Worm (Caenorhabditis elegans) whole organism, L1 larva: ENCODE measurements around the gene gcy-33.

ENCODE experiments used
- C34B4.2 ChIP-seq: sonication (generic microtip); optimal IDR thresholded peaks from 2 replicates; lab custom pipeline; 2017; ENCODE audit warnings: mild to moderate bottlenecking, missing genetic modification characterization, missing compliant biosample characterization
- Y116A8C.19 ChIP-seq: sonication (generic microtip); optimal IDR thresholded peaks from 2 replicates; lab custom pipeline; 2016; ENCODE audit warnings: missing compliant biosample characterization, missing genetic modification characterization, borderline replicate concordance
- ama-1 ChIP-seq: fragments of 150-350 bp; optimal IDR thresholded peaks from 2 replicates; lab custom pipeline; 2014
- blmp-1 ChIP-seq: fragments of 150-350 bp; optimal IDR thresholded peaks from 2 replicates; lab custom pipeline; 2014; ENCODE audit warnings: missing biosample characterization, missing genetic modification characterization
- ceh-8 ChIP-seq: fragments of 200-800 bp; sonication (Bioruptor generic); optimal IDR thresholded peaks from 2 replicates; lab custom pipeline; 2018; ENCODE audit warnings: mild to moderate bottlenecking, missing genetic modification characterization, moderate library complexity, missing compliant biosample characterization
- ceh-82 ChIP-seq, 3 experiments: fragments of 150-350 bp in 1 of 3; sonication (generic microtip) in 2 of 3; optimal IDR thresholded peaks; 2 replicates each; lab custom pipeline; 2014 to 2017; ENCODE audit warnings: missing biosample characterization in 3 of 3, missing genetic modification characterization in 3 of 3
- dpl-1 ChIP-seq, 3 experiments: fragments of 150-350 bp in 2 of 3; sonication (generic microtip) in 1 of 3; optimal IDR thresholded peaks; 2 replicates each; lab custom pipeline; 2014 to 2017; ENCODE audit warnings: missing biosample characterization in 3 of 3, missing genetic modification characterization in 3 of 3, missing genetic modification reagents in 3 of 3
- dsc-1 ChIP-seq: sonication (generic microtip); optimal IDR thresholded peaks from 2 replicates; lab custom pipeline; 2016; ENCODE audit warnings: mild to moderate bottlenecking, missing genetic modification characterization, missing compliant biosample characterization
- efl-1 ChIP-seq, 4 experiments: fragments of 150-350 bp; optimal IDR thresholded peaks in 3 of 4; peaks in 1 of 4; 1 replicate in 1 of 4; 2 replicates in 3 of 4; lab custom pipeline; 2014; ENCODE audit warnings: missing biosample characterization in 2 of 4, missing genetic modification characterization in 2 of 4, missing genetic modification reagents in 2 of 4
- fkh-4 ChIP-seq: sonication (generic microtip); optimal IDR thresholded peaks from 2 replicates; lab custom pipeline; 2016; ENCODE audit warnings: missing compliant biosample characterization, missing genetic modification characterization, borderline replicate concordance
- fkh-8 ChIP-seq: sonication (generic microtip); optimal IDR thresholded peaks from 2 replicates; lab custom pipeline; 2016; ENCODE audit warnings: mild to moderate bottlenecking, missing genetic modification characterization, missing compliant biosample characterization
- fos-1 ChIP-seq: fragments of 150-350 bp; optimal IDR thresholded peaks from 2 replicates; lab custom pipeline; 2014; ENCODE audit warnings: missing biosample characterization, missing genetic modification characterization
- grh-1 ChIP-seq: fragments of 200-800 bp; sonication (Bioruptor generic); IDR thresholded peaks from 2 replicates; pipeline ENCODE4 v1.3.6; 2022; ENCODE audit warnings: missing genetic modification reagents, missing genetic modification characterization, missing compliant biosample characterization
- hlh-4 ChIP-seq: sonication (generic microtip); optimal IDR thresholded peaks from 2 replicates; lab custom pipeline; 2016; ENCODE audit warnings: mild to moderate bottlenecking, missing genetic modification characterization, missing compliant biosample characterization
- isw-1 ChIP-seq: fragments of 200-800 bp; sonication (Bioruptor generic); IDR thresholded peaks from 2 replicates; pipeline ENCODE4 v1.3.6; 2022; ENCODE audit warnings: missing genetic modification characterization, missing compliant biosample characterization
- lin-14 ChIP-seq: fragments of 200-800 bp; sonication (Bioruptor generic); optimal IDR thresholded peaks from 2 replicates; lab custom pipeline; 2018; ENCODE audit warnings: mild to moderate bottlenecking, missing genetic modification characterization, moderate library complexity, missing compliant biosample characterization
- lin-15B ChIP-seq: fragments of 150-350 bp; sonication (generic microtip); optimal IDR thresholded peaks from 3 replicates; lab custom pipeline; 2014; ENCODE audit warnings: missing biosample characterization, missing genetic modification characterization
- lin-35 ChIP-seq, 2 experiments: fragments of 150-350 bp; optimal IDR thresholded peaks; 2 replicates each; lab custom pipeline; 2014; ENCODE audit warnings: missing biosample characterization in 2 of 2, missing genetic modification characterization in 2 of 2, missing genetic modification reagents in 2 of 2
- mab-9 ChIP-seq: fragments of 200-800 bp; sonication (Bioruptor generic); IDR thresholded peaks from 2 replicates; pipeline ENCODE4 v1.3.6; 2022; ENCODE audit warnings: missing genetic modification reagents, missing genetic modification characterization, missing compliant biosample characterization
- nhr-19 ChIP-seq: fragments of 200-800 bp; sonication (Bioruptor generic); conservative IDR thresholded peaks from 2 replicates; pipeline ENCODE4 v1.3.6; 2022; ENCODE audit warnings: missing genetic modification characterization, missing compliant biosample characterization
- nhr-20 ChIP-seq: sonication (generic microtip); optimal IDR thresholded peaks from 2 replicates; lab custom pipeline; 2016; ENCODE audit warnings: mild to moderate bottlenecking, missing genetic modification characterization, missing compliant biosample characterization
- nhr-28 ChIP-seq: fragments of 150-350 bp; optimal IDR thresholded peaks from 2 replicates; lab custom pipeline; 2014; ENCODE audit warnings: missing biosample characterization, missing genetic modification characterization
- nhr-47 ChIP-seq: sonication (generic microtip); optimal IDR thresholded peaks from 2 replicates; lab custom pipeline; 2016; ENCODE audit warnings: mild to moderate bottlenecking, missing genetic modification characterization, moderate library complexity, missing compliant biosample characterization
- nhr-77 ChIP-seq: fragments of 150-350 bp; optimal IDR thresholded peaks from 2 replicates; lab custom pipeline; 2014; ENCODE audit warnings: missing biosample characterization, missing genetic modification characterization
- nhr-84 ChIP-seq: sonication (generic microtip); optimal IDR thresholded peaks from 2 replicates; lab custom pipeline; 2017; ENCODE audit warnings: missing biosample characterization, missing genetic modification characterization
- nhr-85 ChIP-seq: sonication (generic microtip); peaks from one replicate; lab custom pipeline; 2016; ENCODE audit warnings: missing genetic modification characterization, inconsistent platforms, missing compliant biosample characterization
- pax-3 ChIP-seq: fragments of 200-800 bp; sonication (Bioruptor generic); optimal IDR thresholded peaks from 2 replicates; lab custom pipeline; 2018; ENCODE audit warnings: mild to moderate bottlenecking, missing genetic modification characterization, moderate library complexity, missing compliant biosample characterization
- snu-23 ChIP-seq: sonication (generic microtip); optimal IDR thresholded peaks from 2 replicates; lab custom pipeline; 2016; ENCODE audit warnings: missing genetic modification characterization, missing compliant biosample characterization
- sptf-1 ChIP-seq: fragments of 150-350 bp; optimal IDR thresholded peaks from 2 replicates; lab custom pipeline; 2014; ENCODE audit warnings: missing biosample characterization, missing genetic modification characterization
- sup-37 ChIP-seq: fragments of 200-800 bp; sonication (Bioruptor generic); optimal IDR thresholded peaks from 2 replicates; lab custom pipeline; 2018; ENCODE audit warnings: mild to moderate bottlenecking, missing genetic modification characterization, missing compliant biosample characterization
- swsn-7 ChIP-seq: sonication (generic microtip); optimal IDR thresholded peaks from 2 replicates; lab custom pipeline; 2016; ENCODE audit warnings: missing genetic modification characterization, missing compliant biosample characterization
- tlp-1 ChIP-seq: fragments of 150-350 bp; optimal IDR thresholded peaks from 2 replicates; lab custom pipeline; 2014; ENCODE audit warnings: missing biosample characterization, missing genetic modification characterization
- unc-62 ChIP-seq: fragments of 150-350 bp; optimal IDR thresholded peaks from 2 replicates; lab custom pipeline; 2014; ENCODE audit warnings: missing biosample characterization, missing genetic modification reagents, missing genetic modification characterization
- unc-86 ChIP-seq: sonication (generic microtip); optimal IDR thresholded peaks from 2 replicates; lab custom pipeline; 2016; ENCODE audit warnings: missing genetic modification characterization, missing compliant biosample characterization
- unc-98 ChIP-seq: fragments of 200-800 bp; sonication (Bioruptor generic); IDR thresholded peaks from 2 replicates; pipeline ENCODE4 v1.3.6; 2022; ENCODE audit warnings: missing genetic modification characterization, missing compliant biosample characterization
- xbp-1 ChIP-seq: sonication (generic microtip); optimal IDR thresholded peaks from 2 replicates; lab custom pipeline; 2016; ENCODE audit warnings: missing genetic modification characterization, missing compliant biosample characterization
- ztf-11 ChIP-seq, 2 experiments: sonication (generic microtip); optimal IDR thresholded peaks; 2 replicates each; lab custom pipeline; 2016 to 2017; ENCODE audit warnings: missing genetic modification characterization in 2 of 2, missing biosample characterization in 1 of 2, missing compliant biosample characterization in 1 of 2

Gene gcy-33

DNA sequence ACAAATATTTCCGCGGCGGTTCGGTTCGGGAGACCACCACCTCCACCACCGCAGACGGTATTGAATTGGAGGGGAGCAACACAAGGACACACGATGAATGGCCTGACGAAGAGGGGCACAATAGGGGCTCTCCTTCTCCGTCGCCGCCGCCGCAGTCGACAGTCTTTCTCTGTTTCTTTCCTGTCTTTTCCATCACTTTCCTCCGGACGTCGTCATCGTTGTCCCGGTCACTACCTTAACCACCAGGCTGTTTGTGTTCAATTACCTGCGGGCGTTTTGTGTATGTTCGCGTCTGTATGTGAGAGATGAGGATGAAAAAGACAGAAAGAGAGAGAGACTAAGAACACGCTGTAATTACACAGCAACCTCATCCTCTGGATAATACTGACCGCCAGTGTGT is 38.2 kb upstream of the gcy-33 start:
- TF ChIP-seq nhr-77 (tag; lab: Kevin White, UChicago) (no peak), blmp-1 (tag; lab: Kevin White, UChicago) (peak; percentile 28), nhr-28 (tag; lab: Kevin White, UChicago) (no peak), lin-14 (GFP tag; lab: Kevin White, UChicago) (peak; percentile 29), C34B4.2 (tag; lab: Kevin White, UChicago) (no peak), nhr-85 (peak; percentile 34), nhr-19 (GFP tag; lab: Robert Waterston, UW) (no peak)

DNA sequence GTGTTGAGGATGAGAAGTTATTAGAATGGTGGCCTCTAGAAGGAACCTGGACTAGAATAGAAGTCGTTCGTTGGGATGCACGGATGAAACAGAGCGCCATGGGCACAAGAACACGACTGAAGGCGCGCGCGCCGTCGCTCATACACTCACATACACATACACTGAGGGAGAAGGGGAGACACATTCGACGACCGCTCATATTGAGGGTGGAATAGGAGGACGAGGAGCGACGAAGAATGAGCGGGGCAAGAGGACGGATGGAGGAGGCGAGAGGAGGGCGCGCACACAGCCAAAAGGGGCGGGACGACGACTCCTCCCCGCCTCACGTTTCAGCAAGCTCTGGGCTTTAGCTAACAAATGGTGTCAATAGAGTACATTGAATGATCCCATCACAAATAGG is 37.2 kb upstream of the gcy-33 start:
- TF ChIP-seq nhr-47 (tag; lab: Kevin White, UChicago) = peak; percentile 46
- peak; percentile 5 for TF ChIP-seq ama-1
- no peak for TF ChIP-seq nhr-28 (tag; lab: Kevin White, UChicago)
- TF ChIP-seq ceh-82 (tag; optimal IDR thresholded peaks at IDR 0.05; lab: Kevin White, UChicago) = peak in 2 of 3 experiments; percentile 8 to 58
- no peak for TF ChIP-seq sptf-1 (tag; lab: Kevin White, UChicago)
- peak; percentile 51 for TF ChIP-seq lin-14 (GFP tag; lab: Kevin White, UChicago)
- no peak for TF ChIP-seq unc-62
- no peak for TF ChIP-seq efl-1 (optimal IDR thresholded peaks at IDR 0.05; lab: Kevin White, UChicago)
- TF ChIP-seq efl-1 (GFP tag; optimal IDR thresholded peaks at IDR 0.05 in 1 of 2; lab: Kevin White, UChicago) = peak; percentile 18 to 58
- peak; percentile 31 for TF ChIP-seq pax-3 (tag; lab: Kevin White, UChicago)
- TF ChIP-seq xbp-1 = peak; percentile 22
- TF ChIP-seq lin-35 (GFP tag; optimal IDR thresholded peaks at IDR 0.05; lab: Kevin White, UChicago) = peak in 1 of 2 experiments; percentile 54
- TF ChIP-seq sup-37 (GFP tag; lab: Kevin White, UChicago) = no peak
- TF ChIP-seq dpl-1 (GFP tag; optimal IDR thresholded peaks at IDR 0.05; lab: Kevin White, UChicago) = peak in 1 of 3 experiments; percentile 34
- peak; percentile 26 for TF ChIP-seq swsn-7 (tag; lab: Kevin White, UChicago)
- peak; percentile 27 for TF ChIP-seq nhr-20 (tag; lab: Kevin White, UChicago)
- no peak for TF ChIP-seq ztf-11 (tag; optimal IDR thresholded peaks at IDR 0.05; lab: Kevin White, UChicago)
- no peak for TF ChIP-seq Y116A8C.19 (tag; lab: Kevin White, UChicago)
- TF ChIP-seq hlh-4 (tag; lab: Kevin White, UChicago) = no peak
- peak; percentile 29 for TF ChIP-seq snu-23
- TF ChIP-seq dsc-1 (tag; lab: Kevin White, UChicago) = peak; percentile 28
- peak; percentile 12 for TF ChIP-seq fkh-8 (tag; lab: Kevin White, UChicago)

DNA sequence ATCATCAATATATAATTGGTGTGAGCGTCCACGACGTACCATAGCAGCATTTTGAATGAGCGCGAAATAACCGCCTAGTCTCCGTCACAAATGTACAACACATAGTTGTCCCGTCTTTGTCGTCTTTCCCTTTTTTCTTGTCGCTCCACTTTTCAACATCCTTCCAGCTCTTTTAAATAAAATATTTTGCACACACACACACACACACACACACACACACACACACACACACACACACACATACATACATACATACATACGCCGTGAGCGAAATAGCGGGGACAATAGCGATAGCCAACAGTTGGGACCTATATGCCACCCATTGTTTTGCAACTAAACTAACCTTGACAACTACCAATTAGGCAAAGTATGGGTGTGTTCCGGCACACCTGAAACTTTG is 36.7 kb upstream of the gcy-33 start:
- TF ChIP-seq fos-1 (no peak), lin-14 (GFP tag; lab: Kevin White, UChicago) (peak; percentile 48), isw-1 (GFP tag; lab: Robert Waterston, UW) (peak; percentile 13; the same call in 1 of the 2 replicates), unc-98 (GFP tag; lab: Robert Waterston, UW) (no peak), tlp-1 (tag; lab: Kevin White, UChicago) (no peak), grh-1 (GFP tag; lab: Robert Waterston, UW) (no peak), mab-9 (GFP tag; lab: Robert Waterston, UW) (no peak), swsn-7 (tag; lab: Kevin White, UChicago) (no peak), unc-86 (tag; lab: Kevin White, UChicago) (peak; percentile 48)

DNA sequence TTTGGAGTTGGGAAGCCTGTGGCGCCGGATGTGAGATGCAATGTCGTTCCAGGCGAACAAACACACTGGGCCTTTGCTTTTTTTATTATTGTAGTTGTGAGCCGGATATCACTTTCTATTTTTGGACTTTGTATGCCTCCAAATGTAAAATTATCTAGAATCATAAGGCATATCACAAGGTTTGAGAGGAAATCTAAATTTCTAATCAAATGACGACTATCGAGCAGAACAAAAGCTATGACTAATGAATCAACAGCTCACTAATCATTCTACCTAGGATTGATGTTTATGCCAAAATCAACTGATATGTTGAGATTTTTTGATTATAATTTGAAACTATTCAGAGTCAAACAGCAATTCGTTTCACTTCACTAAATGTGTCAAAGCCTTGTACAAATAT is 36.3 kb upstream of the gcy-33 start:
- peak; percentile 65 for TF ChIP-seq dsc-1 (tag; lab: Kevin White, UChicago)
- TF ChIP-seq pax-3 (tag; lab: Kevin White, UChicago) = peak; percentile 79
- TF ChIP-seq unc-62 = no peak
- TF ChIP-seq ceh-8 = peak; percentile 71

DNA sequence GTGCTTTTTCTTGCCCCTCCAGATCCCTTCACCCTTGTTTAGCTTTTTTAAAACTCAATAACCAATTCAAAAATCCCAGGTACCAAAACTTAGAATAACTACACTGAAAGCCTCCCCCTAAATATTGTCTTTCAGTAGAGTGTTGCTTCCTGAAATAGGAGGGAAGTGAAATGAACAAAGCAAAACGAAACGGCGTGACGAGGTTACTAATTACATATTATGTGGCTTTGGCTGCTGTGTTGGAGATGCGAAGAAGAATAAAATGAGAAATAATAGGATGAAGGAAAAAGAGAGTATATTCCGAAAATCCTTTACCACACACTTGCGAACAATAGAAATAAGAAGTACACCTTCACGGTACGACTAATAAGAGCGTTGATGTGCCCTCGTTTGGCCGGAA is 34.5 kb upstream of the gcy-33 start:
- TF ChIP-seq unc-98 (GFP tag; lab: Robert Waterston, UW) (no peak), dsc-1 (tag; lab: Kevin White, UChicago) (peak; percentile 52), nhr-84 (no peak), fkh-4 (tag; lab: Kevin White, UChicago) (no peak), blmp-1 (tag; lab: Kevin White, UChicago) (peak; percentile 7), lin-15B (tag; lab: Kevin White, UChicago) (no peak)
- TF ChIP-seq, all 84 proteins: peak for 2
